Worm (Caenorhabditis elegans): ENCODE results near the gene Y57A10C.11.
A peak's percentile ranks its signal among the peaks of the same experiment; 100 is the strongest.

Gene Y57A10C.11

ce11 chrII:12425644-12426222, 11.0 kb upstream of the Y57A10C.11 start, which contains the start of gene daf-22 (continued):
- TF ChIP-seq nhr-6 (tag; optimal IDR thresholded peaks at IDR 0.05) (peak; percentile 36), lin-1 (GFP tag; IDR thresholded peaks at IDR 0.05) (no peak), daf-12 (tag; optimal IDR thresholded peaks at IDR 0.05) (no peak), lin-13 (GFP tag; optimal IDR thresholded peaks at IDR 0.05) (no peak), T20F7.1 (GFP tag; optimal IDR thresholded peaks at IDR 0.05) (no peak), dmd-6 (GFP tag; IDR thresholded peaks at IDR 0.05) (peak; percentile 74), mdt-29 (GFP tag; IDR thresholded peaks at IDR 0.05) (no peak), nhr-237 (tag; optimal IDR thresholded peaks at IDR 0.05) (no peak), cey-2 (tag; optimal IDR thresholded peaks at IDR 0.05; ENCODE audit: borderline replicate concordance, insufficient read depth) (peak; percentile 40), nhr-102 (tag; optimal IDR thresholded peaks at IDR 0.05) (peak; percentile 6), daf-8 (GFP tag; IDR thresholded peaks at IDR 0.05) (no peak), pqm-1 (tag; optimal IDR thresholded peaks at IDR 0.05) (peak; percentile 76), egl-27 (tag; optimal IDR thresholded peaks at IDR 0.05) (no peak), php-3 (GFP tag; IDR thresholded peaks at IDR 0.05) (no peak), hmg-1.1 (GFP tag; IDR thresholded peaks at IDR 0.05) (no peak), Y5F2A.4 (GFP tag; optimal IDR thresholded peaks at IDR 0.05) (no peak), lim-7 (GFP tag; IDR thresholded peaks at IDR 0.05) (no peak), hlh-11 (tag; optimal IDR thresholded peaks at IDR 0.05) (peak; percentile 70), tag-97 (GFP tag; IDR thresholded peaks at IDR 0.05) (no peak), ces-1 (GFP tag; optimal IDR thresholded peaks at IDR 0.05) (no peak), nhr-77 (tag; optimal IDR thresholded peaks at IDR 0.05) (peak; percentile 72), gei-8 (GFP tag; optimal IDR thresholded peaks at IDR 0.05) (no peak), Y105C5A.15 (GFP tag; IDR thresholded peaks at IDR 0.05) (no peak)

ce11 chrII:12420486-12420885, 5.8 kb upstream of the Y57A10C.11 start, which contains the start of gene sre-26:
Gene sre-26 (minus strand): TSS chrII:12420586.
- TF ChIP-seq zfp-3 (GFP tag; conservative IDR thresholded peaks at IDR 0.05) (no peak), ceh-82 (tag; optimal IDR thresholded peaks at IDR 0.05) (no peak), nhr-42 (GFP tag; IDR thresholded peaks at IDR 0.05) (no peak), lin-38 (GFP tag; IDR thresholded peaks at IDR 0.05) (no peak), sdz-12 (GFP tag; optimal IDR thresholded peaks at IDR 0.05) (no peak), mxl-3 (GFP tag; optimal IDR thresholded peaks at IDR 0.05) (no peak), daf-16 (GFP tag; optimal IDR thresholded peaks at IDR 0.05) (no peak), daf-16 (tag; optimal IDR thresholded peaks at IDR 0.05) (no peak), ztf-11 (tag; optimal IDR thresholded peaks at IDR 0.05) (no peak), pqm-1 (tag; optimal IDR thresholded peaks at IDR 0.05) (no peak), nhr-10 (tag; optimal IDR thresholded peaks at IDR 0.05) (no peak), hlh-11 (tag; optimal IDR thresholded peaks at IDR 0.05) (no peak), dmd-9 (GFP tag; IDR thresholded peaks at IDR 0.05) (no peak), Y5F2A.4 (GFP tag; optimal IDR thresholded peaks at IDR 0.05) (no peak), snpc-1.2 (GFP tag; IDR thresholded peaks at IDR 0.05) (no peak), mes-2 (tag; optimal IDR thresholded peaks at IDR 0.05; ENCODE audit: poor library complexity, severe bottlenecking) (no peak), ceh-20 (GFP tag; IDR thresholded peaks at IDR 0.05) (no peak), tra-1 (GFP tag; IDR thresholded peaks at IDR 0.05) (no peak), nhr-11 (tag; optimal IDR thresholded peaks at IDR 0.05) (no peak)

ce11 chrII:12417996-12418395, 3.3 kb upstream of the Y57A10C.11 start:
- TF ChIP-seq nhr-6 (tag; optimal IDR thresholded peaks at IDR 0.05) (no peak), gei-8 (GFP tag; optimal IDR thresholded peaks at IDR 0.05) (no peak), lsy-2 (tag; optimal IDR thresholded peaks at IDR 0.05) (no peak), ceh-44 (GFP tag; IDR thresholded peaks at IDR 0.05) (no peak), lin-15B (tag; optimal IDR thresholded peaks at IDR 0.05) (no peak), rbr-2 (tag; optimal IDR thresholded peaks at IDR 0.05) (no peak), lin-29 (GFP tag; IDR thresholded peaks at IDR 0.05) (no peak), daf-16 (GFP tag; optimal IDR thresholded peaks at IDR 0.05) (no peak), daf-16 (tag; optimal IDR thresholded peaks at IDR 0.05) (no peak), saeg-2 (GFP tag; IDR thresholded peaks at IDR 0.05) (no peak), spr-1 (tag; optimal IDR thresholded peaks at IDR 0.05) (no peak), lin-13 (GFP tag; optimal IDR thresholded peaks at IDR 0.05) (no peak), ctbp-1 (GFP tag; IDR thresholded peaks at IDR 0.05) (no peak), pha-4 (GFP tag; IDR thresholded peaks at IDR 0.05) (no peak), pha-4 (tag; optimal IDR thresholded peaks at IDR 0.05) (no peak)
